Fruit fly (Drosophila melanogaster) S2 (cell line): ENCODE results near the gene Skadu.

Experiments used
- CG8478 ChIP-seq: fragments of >200 bp; optimal IDR thresholded peaks from 2 replicates; lab custom pipeline; 2018
- CTCF ChIP-seq, 2 experiments: fragments of >200 bp; optimal IDR thresholded peaks; 2 replicates each; lab custom pipeline; 2018

Skadu gene

dm6 chr2L:15547219-15547618 is at the start of gene Skadu:
Gene Skadu, plus strand, starts transcription at chr2L:15547519.
- TF ChIP-seq CTCF (optimal IDR thresholded peaks at IDR 0.05; lab: Kevin White, UChicago), result no peak
- TF ChIP-seq CG8478 (lab: Kevin White, UChicago), result no peak

DNA sequence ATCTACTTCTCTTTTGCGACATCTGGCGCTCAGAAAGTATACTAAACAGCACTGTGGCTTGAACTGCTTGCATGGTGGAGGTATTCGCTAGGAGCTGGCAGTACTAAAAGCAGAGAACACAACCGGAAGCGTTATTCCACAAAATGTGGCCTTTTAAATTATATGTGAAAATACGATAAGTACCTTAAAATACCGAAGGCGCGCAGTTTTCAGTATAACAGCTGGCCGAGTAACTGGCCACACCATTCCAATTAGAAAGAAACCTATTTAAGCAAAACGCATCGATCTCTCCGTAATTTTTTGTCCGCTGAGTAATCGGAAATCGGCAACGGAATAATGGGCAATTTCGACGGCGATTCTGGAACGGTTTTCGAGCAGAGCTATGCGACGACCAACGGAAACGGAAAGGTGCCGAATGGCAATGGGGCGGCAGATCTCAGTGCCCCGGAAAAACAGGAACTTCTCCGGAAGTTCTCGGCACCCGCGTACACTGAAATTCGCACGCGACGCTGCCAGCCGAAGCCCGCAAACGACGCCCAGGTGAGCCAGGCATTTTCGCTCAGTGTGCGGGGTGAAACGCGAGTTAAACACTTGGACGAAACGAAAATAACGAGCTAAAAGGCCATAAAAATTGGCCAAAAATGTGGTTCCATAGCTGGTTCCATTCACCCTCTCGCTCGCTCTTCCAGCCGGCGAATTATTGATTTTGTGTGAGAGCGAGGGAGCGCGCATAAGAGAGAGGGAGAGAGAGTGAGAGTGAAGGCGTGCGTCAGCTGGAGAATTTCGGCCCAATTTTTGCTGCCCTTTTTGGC is 48.2 kb upstream of the Skadu start, which contains the start of gene lace:
Gene lace (plus strand): TSS at position 243 of the 812 bp plus-strand sequence.
- no peak for TF ChIP-seq CG8478 (lab: Kevin White, UChicago)
- TF ChIP-seq CTCF (optimal IDR thresholded peaks at IDR 0.05; lab: Kevin White, UChicago), result peak; percentile 90 to 98

- TF ChIP-seq CTCF (optimal IDR thresholded peaks at IDR 0.05; lab: Kevin White, UChicago) (no peak), CG8478 (lab: Kevin White, UChicago) (no peak)
Observed at dm6 chr2L:15499697-15500563, 47.4 kb upstream of the Skadu start.

DNA sequence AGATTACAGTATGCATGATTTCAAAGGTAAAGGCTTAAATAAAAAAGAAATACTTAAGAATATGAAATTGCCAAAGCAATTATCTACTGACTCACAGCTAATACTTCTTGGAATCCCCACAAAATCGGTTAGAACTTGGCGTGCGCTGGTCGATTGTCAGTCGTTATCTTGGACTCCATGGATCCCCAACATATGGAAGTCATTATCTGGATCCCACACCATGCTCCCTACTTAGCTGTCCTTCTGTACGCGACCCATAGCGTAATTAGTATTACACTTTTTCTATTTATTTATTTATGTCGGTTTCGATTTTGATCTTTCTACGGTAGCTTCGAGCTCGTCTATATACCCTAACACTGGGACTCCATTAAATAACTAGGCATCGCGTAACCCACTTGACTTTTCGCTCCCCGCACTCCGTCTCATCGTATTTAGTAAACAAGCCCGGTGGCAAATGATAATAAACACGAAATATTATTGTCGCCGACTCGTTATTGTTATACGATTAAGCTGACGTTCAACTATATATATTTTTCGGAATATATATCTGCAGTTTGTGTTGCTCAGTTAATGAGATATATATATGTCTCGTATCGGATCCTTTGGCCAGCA is 46.3 kb upstream of the Skadu start:
- TF ChIP-seq CG8478 (lab: Kevin White, UChicago) (no peak), CTCF (optimal IDR thresholded peaks at IDR 0.05; lab: Kevin White, UChicago) (no peak)

dm6 chr2L:15504534-15504933 is 42.8 kb upstream of the Skadu start:
- TF ChIP-seq CG8478 (lab: Kevin White, UChicago), result no peak
- peak; percentile 51 to 82 for TF ChIP-seq CTCF (optimal IDR thresholded peaks at IDR 0.05; lab: Kevin White, UChicago)

DNA sequence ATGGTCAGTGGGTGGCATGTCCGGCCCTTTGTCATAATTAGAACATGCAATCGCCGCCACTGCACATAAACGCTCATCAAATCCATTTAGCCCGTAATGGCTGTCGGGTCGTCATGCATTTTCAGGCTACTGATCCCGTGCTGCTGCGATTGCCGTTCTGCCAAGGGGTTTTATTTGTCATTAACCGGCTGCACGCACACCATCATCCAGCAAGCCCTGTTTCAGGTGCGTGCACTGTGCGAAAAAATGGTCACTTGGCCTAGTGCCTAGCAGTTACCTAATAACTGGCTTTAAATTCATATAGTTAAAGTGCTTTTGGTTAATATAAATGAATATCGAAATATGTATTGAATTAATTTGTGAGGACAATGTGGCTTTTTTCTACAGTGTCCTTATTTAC is 9.9 kb upstream of the Skadu start:
- TF ChIP-seq CG8478 (lab: Kevin White, UChicago) (no peak), CTCF (optimal IDR thresholded peaks at IDR 0.05; lab: Kevin White, UChicago) (no peak)

dm6 chr2L:15550072-15550471 is 2.8 kb downstream of the Skadu start, which contains the start of gene CG15256:
Gene CG15256, plus strand, starts transcription at chr2L:15550372.
- TF ChIP-seq CTCF (optimal IDR thresholded peaks at IDR 0.05; lab: Kevin White, UChicago), result no peak
- TF ChIP-seq CG8478 (lab: Kevin White, UChicago), result no peak

- TF ChIP-seq CG8478 (lab: Kevin White, UChicago) (no peak), CTCF (optimal IDR thresholded peaks at IDR 0.05; lab: Kevin White, UChicago) (no peak)
Observed at dm6 chr2L:15552480-15552879, 5.2 kb downstream of the Skadu start, which contains the start of gene kek3. Gene kek3, plus strand, starts transcription at chr2L:15552723.

- TF ChIP-seq CTCF (optimal IDR thresholded peaks at IDR 0.05; lab: Kevin White, UChicago) (no peak), CG8478 (lab: Kevin White, UChicago) (no peak)
Observed at dm6 chr2L:15555770-15556169, 8.5 kb downstream of the Skadu start.
